Worm (Caenorhabditis elegans): ENCODE measurements around the gene F31E3.12.

DNA sequence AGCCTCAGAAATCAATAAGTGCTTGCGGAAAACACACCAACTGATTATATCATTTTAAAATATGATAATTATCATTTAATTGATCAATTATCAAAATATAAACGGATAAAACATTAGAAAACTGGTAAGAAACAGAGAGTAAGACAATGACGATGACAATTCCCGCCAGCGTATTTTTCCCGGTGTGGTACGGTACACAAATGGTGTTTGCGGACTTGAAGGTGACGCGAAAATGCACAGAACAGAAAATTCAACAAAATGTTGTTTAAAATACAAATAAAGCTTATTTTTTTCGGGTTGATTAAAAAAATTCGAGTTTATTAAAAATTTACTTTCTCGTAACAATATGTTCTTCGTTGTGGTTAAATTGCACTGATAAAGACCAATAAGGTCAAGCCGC, 8.0 kb upstream of the F31E3.12 start:
- TF ChIP-seq tbx-37 (GFP tag; conservative IDR thresholded peaks at IDR 0.05) (no peak), ets-7 (tag; optimal IDR thresholded peaks at IDR 0.05) (no peak), F13C5.2 (tag; optimal IDR thresholded peaks at IDR 0.05) (peak; percentile 8), ama-1 (optimal IDR thresholded peaks at IDR 0.05) (no peak), hmbx-1 (tag; optimal IDR thresholded peaks at IDR 0.05) (no peak), ceh-13 (GFP tag; optimal IDR thresholded peaks at IDR 0.05) (no peak), flt-1 (GFP tag; IDR thresholded peaks at IDR 0.05) (no peak), sea-1 (GFP tag; conservative IDR thresholded peaks at IDR 0.05) (no peak)

Measured in whole organism, early embryonic.